Worm (Caenorhabditis elegans) whole organism, late embryonic: Measurements from ENCODE around the gene F01G4.4.
A peak's percentile ranks its signal among the peaks of the same experiment; 100 is the strongest.

Source experiments
- K02D7.2 ChIP-seq: sonication (generic microtip); optimal IDR thresholded peaks from 2 replicates; lab custom pipeline; 2017; ENCODE audit warnings: mild to moderate bottlenecking, missing genetic modification characterization, missing compliant biosample characterization
- K09A11.1 ChIP-seq: sonication (generic microtip); optimal IDR thresholded peaks from 2 replicates; lab custom pipeline; 2017; ENCODE audit warnings: antibody characterized with exemption, mild to moderate bottlenecking, missing genetic modification characterization, missing compliant biosample characterization; ENCODE audit not compliant: insufficient read depth
- T23F11.4 ChIP-seq: fragments of 200-800 bp; sonication (Bioruptor generic); optimal IDR thresholded peaks from 2 replicates; lab custom pipeline; 2018; ENCODE audit warnings: mild to moderate bottlenecking, missing genetic modification characterization, missing compliant biosample characterization
- Y22D7AL.16 ChIP-seq: sonication (generic microtip); optimal IDR thresholded peaks from 2 replicates; lab custom pipeline; 2016; ENCODE audit warnings: missing genetic modification characterization, missing compliant biosample characterization
- ceh-24 ChIP-seq: sonication (generic microtip); optimal IDR thresholded peaks from 2 replicates; lab custom pipeline; 2016; ENCODE audit warnings: mild to moderate bottlenecking, missing genetic modification characterization, missing compliant biosample characterization
- ceh-31 ChIP-seq: sonication (generic microtip); optimal IDR thresholded peaks from 2 replicates; lab custom pipeline; 2016; ENCODE audit warnings: missing genetic modification characterization, missing compliant biosample characterization
- ceh-34 ChIP-seq: sonication (generic microtip); optimal IDR thresholded peaks from 2 replicates; lab custom pipeline; 2016; ENCODE audit warnings: mild to moderate bottlenecking, missing genetic modification characterization, missing compliant biosample characterization
- ceh-48 ChIP-seq: sonication (generic microtip); optimal IDR thresholded peaks from 2 replicates; lab custom pipeline; 2016; ENCODE audit warnings: missing genetic modification characterization, inconsistent platforms, missing compliant biosample characterization
- ceh-6 ChIP-seq: fragments of 200-800 bp; sonication (Bioruptor generic); optimal IDR thresholded peaks from 2 replicates; lab custom pipeline; 2018; ENCODE audit warnings: mild to moderate bottlenecking, missing genetic modification characterization, missing compliant biosample characterization
- ets-4 ChIP-seq: sonication (generic microtip); optimal IDR thresholded peaks from 2 replicates; lab custom pipeline; 2016; ENCODE audit warnings: missing genetic modification characterization, missing compliant biosample characterization
- fax-1 ChIP-seq: sonication (generic microtip); optimal IDR thresholded peaks from 2 replicates; lab custom pipeline; 2016; ENCODE audit warnings: missing genotype, missing genetic modification characterization, missing compliant biosample characterization
- fkh-10 ChIP-seq: fragments of 150-350 bp; optimal IDR thresholded peaks from 2 replicates; lab custom pipeline; 2014; ENCODE audit warnings: missing biosample characterization, missing genetic modification reagents, missing genetic modification characterization
- gmeb-2 ChIP-seq: sonication (generic microtip); optimal IDR thresholded peaks from 2 replicates; lab custom pipeline; 2016; ENCODE audit warnings: missing genetic modification characterization, inconsistent platforms, missing compliant biosample characterization
- hlh-13 ChIP-seq: fragments of 200-800 bp; sonication (Bioruptor generic); optimal IDR thresholded peaks from 2 replicates; lab custom pipeline; 2018; ENCODE audit warnings: mild to moderate bottlenecking, missing genetic modification characterization, missing compliant biosample characterization
- hlh-6 ChIP-seq: sonication (generic microtip); optimal IDR thresholded peaks from 2 replicates; lab custom pipeline; 2016; ENCODE audit warnings: missing genotype, missing genetic modification characterization, missing compliant biosample characterization
- hlh-8 ChIP-seq: sonication (generic microtip); optimal IDR thresholded peaks from 2 replicates; lab custom pipeline; 2016; ENCODE audit warnings: missing genotype, missing genetic modification characterization, missing compliant biosample characterization
- lim-6 ChIP-seq: sonication (generic microtip); optimal IDR thresholded peaks from 2 replicates; lab custom pipeline; 2016; ENCODE audit warnings: missing genetic modification characterization, missing compliant biosample characterization
- lin-11 ChIP-seq: fragments of 200-800 bp; sonication (Bioruptor generic); optimal IDR thresholded peaks from 2 replicates; lab custom pipeline; 2018; ENCODE audit warnings: mild to moderate bottlenecking, missing genetic modification characterization, missing compliant biosample characterization
- madf-2 ChIP-seq: sonication (generic microtip); optimal IDR thresholded peaks from 2 replicates; lab custom pipeline; 2017; ENCODE audit warnings: missing genetic modification characterization, missing compliant biosample characterization
- nfya-1 ChIP-seq: sonication (generic microtip); optimal IDR thresholded peaks from 2 replicates; lab custom pipeline; 2017; ENCODE audit warnings: missing genetic modification characterization, mild to moderate bottlenecking, missing compliant biosample characterization, antibody characterized with exemption, moderate library complexity
- nhr-11 ChIP-seq: fragments of 150-350 bp; optimal IDR thresholded peaks from 2 replicates; lab custom pipeline; 2014; ENCODE audit warnings: missing biosample characterization, missing genetic modification characterization
- npax-4 ChIP-seq: sonication (generic microtip); optimal IDR thresholded peaks from 2 replicates; lab custom pipeline; 2016; ENCODE audit warnings: missing genetic modification characterization, missing compliant biosample characterization
- odd-2 ChIP-seq: sonication (generic microtip); optimal IDR thresholded peaks from 2 replicates; lab custom pipeline; 2017; ENCODE audit warnings: antibody characterized with exemption, mild to moderate bottlenecking, missing genetic modification characterization, missing compliant biosample characterization
- pax-1 ChIP-seq: fragments of 150-350 bp; optimal IDR thresholded peaks from 2 replicates; lab custom pipeline; 2014; ENCODE audit warnings: missing biosample characterization, missing genetic modification characterization
- pha-2 ChIP-seq: sonication (generic microtip); optimal IDR thresholded peaks from 2 replicates; lab custom pipeline; 2017; ENCODE audit warnings: mild to moderate bottlenecking, missing genetic modification characterization, missing compliant biosample characterization
- pha-4 ChIP-seq: fragments of 150-350 bp; optimal IDR thresholded peaks from 2 replicates; lab custom pipeline; 2018; ENCODE audit warnings: missing biosample characterization, missing genetic modification reagents, missing genetic modification characterization
- pqm-1 ChIP-seq: sonication (generic microtip); optimal IDR thresholded peaks from 2 replicates; lab custom pipeline; 2016; ENCODE audit warnings: missing genetic modification characterization, missing compliant biosample characterization
- pros-1 ChIP-seq: fragments of 150-350 bp; optimal IDR thresholded peaks from 2 replicates; lab custom pipeline; 2014; ENCODE audit warnings: missing biosample characterization, missing genetic modification reagents, missing genetic modification characterization
- ref-2 ChIP-seq: sonication (generic microtip); optimal IDR thresholded peaks from 2 replicates; lab custom pipeline; 2016; ENCODE audit warnings: missing genetic modification characterization, missing compliant biosample characterization
- rnt-1 ChIP-seq: sonication (generic microtip); optimal IDR thresholded peaks from 2 replicates; lab custom pipeline; 2016; ENCODE audit warnings: missing genetic modification characterization, missing compliant biosample characterization
- sdc-2 ChIP-seq: sonication (generic microtip); optimal IDR thresholded peaks from 2 replicates; lab custom pipeline; 2016; ENCODE audit warnings: missing genotype, missing genetic modification characterization, missing compliant biosample characterization
- syd-9 ChIP-seq: sonication (generic microtip); optimal IDR thresholded peaks from 2 replicates; lab custom pipeline; 2016; ENCODE audit warnings: mild to moderate bottlenecking, missing genetic modification characterization, moderate library complexity, missing compliant biosample characterization
- tbx-2 ChIP-seq: sonication (generic microtip); optimal IDR thresholded peaks from 2 replicates; lab custom pipeline; 2016; ENCODE audit warnings: missing genetic modification characterization, missing compliant biosample characterization
- tbx-7 ChIP-seq: sonication (generic microtip); optimal IDR thresholded peaks from 2 replicates; lab custom pipeline; 2016; ENCODE audit warnings: missing genotype, missing genetic modification characterization, missing compliant biosample characterization
- unc-86 ChIP-seq: sonication (generic microtip); optimal IDR thresholded peaks from 2 replicates; lab custom pipeline; 2016; ENCODE audit warnings: missing genetic modification characterization, missing compliant biosample characterization
- zip-5 ChIP-seq: sonication (generic microtip); optimal IDR thresholded peaks from 2 replicates; lab custom pipeline; 2016; ENCODE audit warnings: missing genetic modification characterization, missing compliant biosample characterization

Gene F01G4.4

DNA sequence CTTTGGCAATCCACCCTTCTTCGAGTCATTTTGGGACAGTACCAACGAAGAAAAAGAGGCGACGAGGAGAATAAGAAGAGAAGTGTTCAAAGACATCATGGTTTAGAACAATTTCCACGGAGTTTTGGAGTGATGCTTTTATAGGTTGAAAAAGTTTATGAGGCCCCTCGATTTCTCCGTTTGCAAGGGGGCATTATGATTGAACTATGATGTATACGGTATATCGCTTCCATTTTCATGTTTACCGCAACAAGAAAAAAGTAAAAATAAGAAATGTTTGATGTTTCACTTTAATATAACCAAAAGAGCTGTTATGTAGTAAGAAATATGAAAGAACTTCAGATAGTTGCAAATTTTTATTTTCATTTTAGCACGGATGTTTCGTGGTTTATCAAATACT lies 41.8 kb upstream of the F01G4.4 start, which contains the start of gene srlf-18:
srlf-18 (minus strand) TSS at position 101 of the 400 bp plus-strand sequence.
- TF ChIP-seq ceh-24 (tag; lab: Kevin White, UChicago) (no peak), unc-86 (no peak), K09A11.1 (no peak), ceh-31 (tag; lab: Kevin White, UChicago) (no peak), ref-2 (tag; lab: Kevin White, UChicago) (no peak), ceh-6 (GFP tag; lab: Kevin White, UChicago) (no peak), rnt-1 (no peak), pha-4 (tag; lab: Kevin White, UChicago) (no peak), hlh-13 (GFP tag; lab: Kevin White, UChicago) (no peak), hlh-8 (tag; lab: Kevin White, UChicago) (no peak), lim-6 (no peak), T23F11.4 (GFP tag; lab: Kevin White, UChicago) (no peak)
- TF ChIP-seq, all 69 proteins: peak for 0

DNA sequence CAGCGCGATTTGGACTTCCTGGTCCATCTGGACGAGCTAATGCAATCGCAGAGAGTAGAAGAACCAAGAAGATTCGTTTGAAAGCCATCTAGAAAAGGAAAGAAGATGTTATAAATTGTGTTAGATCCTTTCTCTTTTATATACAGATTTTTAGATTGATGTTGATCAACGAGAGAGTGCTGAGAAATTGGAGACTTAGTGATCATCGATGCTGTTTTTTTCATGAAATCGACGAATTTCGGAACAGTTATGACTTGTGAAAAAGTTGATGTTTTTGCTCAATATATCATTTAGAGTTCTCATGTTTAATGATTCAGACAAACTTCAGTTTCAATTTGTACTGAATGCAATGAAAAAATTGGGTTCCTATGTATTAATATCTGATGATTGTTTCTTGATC lies 40.5 kb upstream of the F01G4.4 start, which contains the start of gene srlf-17:
srlf-17 (minus strand) TSS at position 101 of the 400 bp plus-strand sequence.
- no peak for TF ChIP-seq madf-2 (tag; lab: Kevin White, UChicago)
- TF ChIP-seq Y22D7AL.16 = no peak
- TF ChIP-seq ceh-24 (tag; lab: Kevin White, UChicago) = no peak
- no peak for TF ChIP-seq fax-1 (tag; lab: Kevin White, UChicago)
- TF ChIP-seq ceh-6 (GFP tag; lab: Kevin White, UChicago) = no peak
- no peak for TF ChIP-seq T23F11.4 (GFP tag; lab: Kevin White, UChicago)
- no peak for TF ChIP-seq K02D7.2 (tag; lab: Kevin White, UChicago)
- TF ChIP-seq hlh-6 (tag; lab: Kevin White, UChicago) = no peak
- no peak for TF ChIP-seq ets-4
- no peak for TF ChIP-seq tbx-2 (tag; lab: Kevin White, UChicago)
- no peak for TF ChIP-seq pax-1 (tag; lab: Kevin White, UChicago)
- TF ChIP-seq ceh-48 (tag; lab: Kevin White, UChicago) = no peak
- no peak for TF ChIP-seq zip-5 (tag; lab: Kevin White, UChicago)
- TF ChIP-seq pha-2 (tag; lab: Kevin White, UChicago) = no peak
- no peak for TF ChIP-seq gmeb-2 (tag; lab: Kevin White, UChicago)
- TF ChIP-seq hlh-13 (GFP tag; lab: Kevin White, UChicago) = no peak
- no peak for TF ChIP-seq lin-11 (tag; lab: Kevin White, UChicago)
- TF ChIP-seq npax-4 (tag; lab: Kevin White, UChicago) = no peak
- TF ChIP-seq hlh-8 (tag; lab: Kevin White, UChicago) = no peak

DNA sequence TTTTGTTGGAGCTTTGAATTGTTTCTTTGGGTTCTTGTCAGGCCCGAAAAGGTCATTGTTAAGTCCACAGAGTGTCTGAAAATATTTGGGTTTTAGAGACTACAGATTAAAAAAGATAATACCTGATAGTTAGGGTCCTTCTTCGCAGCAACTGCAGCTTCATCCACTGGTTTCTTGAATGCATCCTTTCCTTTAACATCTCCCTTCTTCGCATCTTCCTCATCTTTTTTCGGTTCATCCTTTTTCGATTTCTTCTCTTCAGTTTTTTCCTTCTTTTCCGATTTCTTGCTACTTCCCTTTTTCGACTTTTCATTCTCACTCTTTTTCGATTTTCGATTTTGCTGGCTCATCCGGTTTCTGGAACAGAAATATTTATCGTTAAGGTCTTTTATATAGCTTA lies 39.6 kb upstream of the F01G4.4 start:
- no peak for TF ChIP-seq K09A11.1
- no peak for TF ChIP-seq tbx-7 (tag; lab: Kevin White, UChicago)
- TF ChIP-seq syd-9 (tag; lab: Kevin White, UChicago) = no peak
- peak; percentile 79 for TF ChIP-seq nhr-11 (tag; lab: Kevin White, UChicago)

DNA sequence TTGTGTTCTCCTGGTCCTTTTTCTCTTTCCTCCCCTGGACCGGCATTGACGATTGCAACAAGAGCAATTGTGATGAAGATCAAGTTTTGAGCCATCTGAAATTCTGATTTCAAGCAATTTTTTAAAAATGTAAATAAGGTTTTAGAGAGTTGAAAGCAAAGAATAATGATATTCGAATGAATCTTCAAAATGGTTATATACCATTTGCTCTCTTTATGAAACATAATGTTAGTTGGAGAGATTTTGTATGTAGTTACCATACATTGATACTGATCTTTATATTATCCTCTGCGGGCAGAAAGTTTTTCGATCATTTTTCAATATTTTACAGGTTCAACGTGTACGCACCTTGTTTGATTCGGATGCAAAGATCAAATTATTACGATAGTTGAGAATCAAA lies 37.4 kb upstream of the F01G4.4 start, which contains the start of gene srlf-24:
srlf-24 (minus strand) TSS at position 101 of the 400 bp plus-strand sequence.
- TF ChIP-seq odd-2 (tag; lab: Kevin White, UChicago) = no peak
- no peak for TF ChIP-seq ceh-24 (tag; lab: Kevin White, UChicago)
- TF ChIP-seq ceh-48 (tag; lab: Kevin White, UChicago) = no peak
- no peak for TF ChIP-seq pqm-1
- no peak for TF ChIP-seq pros-1
- no peak for TF ChIP-seq fax-1 (tag; lab: Kevin White, UChicago)
- TF ChIP-seq ceh-34 (tag; lab: Kevin White, UChicago) = no peak
- no peak for TF ChIP-seq fkh-10 (GFP tag; lab: Kevin White, UChicago)
- no peak for TF ChIP-seq ceh-6 (GFP tag; lab: Kevin White, UChicago)
- no peak for TF ChIP-seq sdc-2
- no peak for TF ChIP-seq Y22D7AL.16
- no peak for TF ChIP-seq lin-11 (tag; lab: Kevin White, UChicago)
- no peak for TF ChIP-seq tbx-2 (tag; lab: Kevin White, UChicago)
- no peak for TF ChIP-seq ets-4
- TF ChIP-seq nfya-1 (tag; lab: Kevin White, UChicago) = no peak
